Fruit fly (Drosophila melanogaster) whole organism, embryonic: Measurements from ENCODE around the gene CG8319.

Experiments
- Antp ChIP-seq: fragments of 200-800 bp; sonication (Bioruptor generic); optimal IDR thresholded peaks from 3 replicates; lab custom pipeline; 2016; ENCODE audit warnings: missing biosample characterization, missing genetic modification characterization
- Asciz ChIP-seq: fragments of 200-800 bp; sonication (Bioruptor generic); optimal IDR thresholded peaks from 2 replicates; lab custom pipeline; 2017; ENCODE audit warnings: missing biosample characterization, mild to moderate bottlenecking, missing genetic modification characterization, missing genetic modification reagents
- Atf3 ChIP-seq: fragments of 200-800 bp; sonication (Bioruptor generic); optimal IDR thresholded peaks from 3 replicates; lab custom pipeline; 2016; ENCODE audit warnings: missing biosample characterization, missing genetic modification characterization
- B-H1 ChIP-seq: fragments of 200-800 bp; sonication (Bioruptor generic); IDR thresholded peaks from 3 replicates; pipeline ENCODE4 v1.3.6; 2022; ENCODE audit warnings: missing biosample characterization, missing genetic modification characterization
- B-H2 ChIP-seq: fragments of 200-800 bp; sonication (Bioruptor generic); optimal IDR thresholded peaks from 2 replicates; lab custom pipeline; 2018; ENCODE audit warnings: missing biosample characterization, mild to moderate bottlenecking, missing genetic modification characterization
- Blimp-1 ChIP-seq: fragments of 200-800 bp; sonication (Bioruptor generic); optimal IDR thresholded peaks from 3 replicates; lab custom pipeline; 2018; ENCODE audit warnings: missing biosample characterization, missing genetic modification characterization, mild to moderate bottlenecking, moderate library complexity, missing genetic modification reagents
- Bteb2 ChIP-seq: fragments of 200-800 bp; sonication (Bioruptor generic); optimal IDR thresholded peaks from 2 replicates; lab custom pipeline; 2016; ENCODE audit warnings: missing biosample characterization, missing genetic modification characterization
- CG10147 ChIP-seq: fragments of 200-800 bp; sonication (Bioruptor generic); optimal IDR thresholded peaks from 2 replicates; lab custom pipeline; 2019; ENCODE audit warnings: missing biosample characterization, mild to moderate bottlenecking, missing genetic modification characterization, moderate library complexity
- CG10274 ChIP-seq: fragments of 200-800 bp; sonication (Bioruptor generic); optimal IDR thresholded peaks from 3 replicates; lab custom pipeline; 2017; ENCODE audit warnings: missing biosample characterization, mild to moderate bottlenecking, missing genetic modification characterization
- CG11504 ChIP-seq: fragments of 200-800 bp; sonication (Bioruptor generic); optimal IDR thresholded peaks from 3 replicates; lab custom pipeline; 2019; ENCODE audit warnings: missing biosample characterization, mild to moderate bottlenecking, missing genetic modification characterization, moderate library complexity
- CG12104 ChIP-seq: fragments of 200-800 bp; sonication (Bioruptor generic); optimal IDR thresholded peaks from 3 replicates; lab custom pipeline; 2016; ENCODE audit warnings: missing biosample characterization, missing genetic modification characterization
- CG12155 ChIP-seq: fragments of 200-800 bp; sonication (Bioruptor generic); optimal IDR thresholded peaks from 3 replicates; lab custom pipeline; 2016; ENCODE audit warnings: missing biosample characterization, missing genetic modification characterization
- CG14014 ChIP-seq: fragments of 200-800 bp; sonication (Bioruptor generic); IDR thresholded peaks from 2 replicates; pipeline ENCODE4 v1.3.6; 2022; ENCODE audit warnings: missing biosample characterization, missing genetic modification characterization
- CG15479 ChIP-seq: fragments of 200-800 bp; sonication (Bioruptor generic); optimal IDR thresholded peaks from 3 replicates; lab custom pipeline; 2019; ENCODE audit warnings: missing biosample characterization, mild to moderate bottlenecking, missing genetic modification characterization, moderate library complexity
- CG17359 ChIP-seq: fragments of 200-800 bp; sonication (Bioruptor generic); optimal IDR thresholded peaks from 3 replicates; lab custom pipeline; 2018; ENCODE audit warnings: missing biosample characterization, mild to moderate bottlenecking, missing genetic modification characterization, moderate library complexity
- CG1832 ChIP-seq: fragments of 200-800 bp; sonication (Bioruptor generic); optimal IDR thresholded peaks from 2 replicates; lab custom pipeline; 2017; ENCODE audit warnings: missing biosample characterization, mild to moderate bottlenecking, missing genetic modification characterization, inconsistent platforms
- CG2116 ChIP-seq: fragments of 200-800 bp; sonication (Bioruptor generic); optimal IDR thresholded peaks from 3 replicates; lab custom pipeline; 2018; ENCODE audit warnings: missing biosample characterization, mild to moderate bottlenecking, missing genetic modification characterization
- CG2199 ChIP-seq: fragments of 200-800 bp; sonication (Bioruptor generic); IDR thresholded peaks from 3 replicates; pipeline ENCODE4 v1.3.6; 2022; ENCODE audit warnings: missing biosample characterization, missing genetic modification characterization
- CG42726 ChIP-seq: fragments of 200-800 bp; sonication (Bioruptor generic); IDR thresholded peaks from 2 replicates; pipeline ENCODE4 v1.3.6; 2022; ENCODE audit warnings: missing biosample characterization, missing genetic modification characterization; ENCODE audit not compliant: partially characterized antibody
- CG4424 ChIP-seq: fragments of 200-800 bp; sonication (Bioruptor generic); optimal IDR thresholded peaks from 3 replicates; lab custom pipeline; 2016; ENCODE audit warnings: missing biosample characterization, missing genetic modification characterization
- CG5180 ChIP-seq: fragments of 200-800 bp; sonication (Bioruptor generic); optimal IDR thresholded peaks from 3 replicates; lab custom pipeline; 2017; ENCODE audit warnings: missing biosample characterization, missing genetic modification characterization, mild to moderate bottlenecking, moderate library complexity, missing genetic modification reagents
- CG7372 ChIP-seq: fragments of 200-800 bp; sonication (Bioruptor generic); IDR thresholded peaks from 2 replicates; pipeline ENCODE4 v1.3.6; 2022; ENCODE audit warnings: missing biosample characterization, missing genetic modification characterization
- CG7745 ChIP-seq: fragments of 200-800 bp; sonication (Bioruptor generic); optimal IDR thresholded peaks from 2 replicates; lab custom pipeline; 2018; ENCODE audit warnings: missing biosample characterization, mild to moderate bottlenecking, missing genetic modification characterization, moderate library complexity
- CG7928 ChIP-seq: fragments of 200-800 bp; sonication (Bioruptor generic); optimal IDR thresholded peaks from 2 replicates; lab custom pipeline; 2017; ENCODE audit warnings: missing biosample characterization, mild to moderate bottlenecking, missing genetic modification characterization
- CG8089 ChIP-seq: fragments of 200-800 bp; sonication (Bioruptor generic); optimal IDR thresholded peaks from 3 replicates; lab custom pipeline; 2016; ENCODE audit warnings: missing biosample characterization, missing genetic modification characterization
- HmgZ ChIP-seq: fragments of 200-800 bp; sonication (Bioruptor generic); optimal IDR thresholded peaks from 2 replicates; lab custom pipeline; 2018; ENCODE audit warnings: missing biosample characterization, mild to moderate bottlenecking, missing genetic modification characterization
- MBD-R2 ChIP-seq: fragments of 200-800 bp; sonication (Bioruptor generic); IDR thresholded peaks from 2 replicates; pipeline ENCODE4 v1.3.6; 2022; ENCODE audit warnings: missing biosample characterization, missing genetic modification characterization
- NFAT ChIP-seq: fragments of 200-800 bp; sonication (Bioruptor generic); IDR thresholded peaks from 2 replicates; pipeline ENCODE4 v1.3.6; 2022; ENCODE audit warnings: missing biosample characterization, missing genetic modification characterization
- Neu2 ChIP-seq: fragments of 200-800 bp; sonication (Bioruptor generic); optimal IDR thresholded peaks from 3 replicates; lab custom pipeline; 2016; ENCODE audit warnings: missing biosample characterization, missing genetic modification characterization, borderline replicate concordance
- TFAM ChIP-seq: fragments of 200-800 bp; sonication (Bioruptor generic); optimal IDR thresholded peaks from 2 replicates; lab custom pipeline; 2017; ENCODE audit warnings: missing biosample characterization, missing genetic modification characterization, inconsistent platforms
- amos ChIP-seq: fragments of 200-800 bp; sonication (Bioruptor generic); IDR thresholded peaks from 2 replicates; pipeline ENCODE4 v1.3.6; 2022; ENCODE audit warnings: missing biosample characterization, missing genetic modification characterization; ENCODE audit not compliant: partially characterized antibody
- ap ChIP-seq: fragments of 200-800 bp; sonication (Bioruptor generic); IDR thresholded peaks from 2 replicates; pipeline ENCODE4 v1.3.6; 2022; ENCODE audit warnings: missing biosample characterization, missing genetic modification characterization
- bsh ChIP-seq, 2 experiments: fragments of 200-800 bp; sonication (Bioruptor generic); optimal IDR thresholded peaks; 2 replicates each; lab custom pipeline; 2017 to 2018; ENCODE audit warnings: mild to moderate bottlenecking in 2 of 2, missing biosample characterization in 2 of 2, missing genetic modification characterization in 2 of 2, moderate library complexity in 1 of 2
- cas ChIP-seq: fragments of 200-800 bp; sonication (Bioruptor generic); IDR thresholded peaks from 2 replicates; pipeline ENCODE4 v1.3.6; 2022; ENCODE audit warnings: missing biosample characterization, missing genetic modification characterization
- cwo ChIP-seq: fragments of 200-800 bp; sonication (Bioruptor generic); optimal IDR thresholded peaks from 3 replicates; lab custom pipeline; 2017; ENCODE audit warnings: missing biosample characterization, missing genetic modification characterization, mild to moderate bottlenecking, moderate library complexity, missing genetic modification reagents
- dm ChIP-seq: fragments of 200-800 bp; sonication (Bioruptor generic); optimal IDR thresholded peaks from 3 replicates; lab custom pipeline; 2016; ENCODE audit warnings: missing biosample characterization, missing genetic modification characterization
- dmrt11E ChIP-seq: fragments of 200-800 bp; sonication (Bioruptor generic); optimal IDR thresholded peaks from 3 replicates; lab custom pipeline; 2018; ENCODE audit warnings: missing biosample characterization, mild to moderate bottlenecking, missing genetic modification characterization, moderate library complexity
- esg ChIP-seq: fragments of 200-800 bp; sonication (Bioruptor generic); conservative IDR thresholded peaks from 2 replicates; pipeline ENCODE4 v1.3.6; 2022; ENCODE audit warnings: missing biosample characterization, missing genetic modification characterization
- fd3F ChIP-seq: fragments of 200-800 bp; sonication (Bioruptor generic); optimal IDR thresholded peaks from 2 replicates; lab custom pipeline; 2018; ENCODE audit warnings: missing biosample characterization, mild to moderate bottlenecking, missing genetic modification characterization, moderate library complexity
- gfzf ChIP-seq: fragments of 200-800 bp; sonication (Bioruptor generic); optimal IDR thresholded peaks from 2 replicates; lab custom pipeline; 2016; ENCODE audit warnings: missing biosample characterization, mild to moderate bottlenecking, missing genetic modification characterization, moderate library complexity
- gro ChIP-seq: fragments of 200-800 bp; sonication (Bioruptor generic); optimal IDR thresholded peaks from 2 replicates; lab custom pipeline; 2016; ENCODE audit warnings: missing biosample characterization, missing genetic modification characterization
- her ChIP-seq: fragments of 200-800 bp; sonication (Bioruptor generic); optimal IDR thresholded peaks from 2 replicates; lab custom pipeline; 2016; ENCODE audit warnings: missing biosample characterization, missing genetic modification characterization
- klu ChIP-seq: fragments of 200-800 bp; sonication (Bioruptor generic); IDR thresholded peaks from 2 replicates; pipeline ENCODE4 v1.3.6; 2022; ENCODE audit warnings: missing biosample characterization, missing genetic modification characterization
- mam ChIP-seq: fragments of 200-800 bp; sonication (Bioruptor generic); optimal IDR thresholded peaks from 3 replicates; lab custom pipeline; 2016; ENCODE audit warnings: missing biosample characterization, missing genetic modification characterization
- nmo ChIP-seq: fragments of 200-800 bp; sonication (Bioruptor generic); optimal IDR thresholded peaks from 2 replicates; lab custom pipeline; 2018; ENCODE audit warnings: missing biosample characterization, mild to moderate bottlenecking, missing genetic modification characterization, moderate library complexity
- slbo ChIP-seq: fragments of 200-800 bp; sonication (Bioruptor generic); IDR thresholded peaks from 2 replicates; pipeline ENCODE4 v1.3.6; 2022; ENCODE audit warnings: missing biosample characterization, missing genetic modification characterization
- sug ChIP-seq: fragments of 200-800 bp; optimal IDR thresholded peaks from 2 replicates; lab custom pipeline; 2019; ENCODE audit warnings: missing biosample characterization, mild to moderate bottlenecking, missing genetic modification characterization, moderate library complexity
- toy ChIP-seq: fragments of 200-800 bp; sonication (Bioruptor generic); IDR thresholded peaks from 2 replicates; pipeline ENCODE4 v1.3.6; 2022; ENCODE audit warnings: missing biosample characterization, missing genetic modification characterization
- ttk ChIP-seq: fragments of 200-800 bp; sonication (Bioruptor generic); IDR thresholded peaks from 2 replicates; pipeline ENCODE4 v2.1.2; 2022; ENCODE audit warnings: missing biosample characterization, missing genetic modification characterization
- zen ChIP-seq: fragments of 200-800 bp; sonication (Bioruptor generic); optimal IDR thresholded peaks from 3 replicates; lab custom pipeline; 2018; ENCODE audit warnings: missing biosample characterization, mild to moderate bottlenecking, missing genetic modification characterization, moderate library complexity

The CG8319 gene

dm6 chr3R:9613124-9613523 lies 14.0 kb upstream of the CG8319 start (continued):
- TF ChIP-seq TFAM (no peak), ap (GFP tag; lab: Robert Waterston, UW) (peak; percentile 46; the same call in 1 of the 2 replicates), zen (tag; lab: Kevin White, UChicago) (no peak), sug (tag; lab: Kevin White, UChicago) (no peak), CG7372 (GFP tag; lab: Robert Waterston, UW) (no peak), CG10274 (GFP tag; lab: Kevin White, UChicago) (peak; percentile 14), ttk (peak; percentile 59), MBD-R2 (peak; percentile 33; the same call in 1 of the 2 replicates), CG10147 (GFP tag; lab: Kevin White, UChicago) (peak; percentile 65), NFAT (GFP tag; lab: Robert Waterston, UW) (no peak), fd3F (GFP tag; lab: Kevin White, UChicago) (peak; percentile 40), Blimp-1 (peak; percentile 57), B-H2 (no peak), toy (GFP tag; lab: Robert Waterston, UW) (no peak), CG4424 (peak; percentile 62), CG17359 (tag; lab: Kevin White, UChicago) (peak; percentile 71), CG8089 (peak; percentile 36), Antp (GFP tag; lab: Kevin White, UChicago) (peak; percentile 58), dmrt11E (peak; percentile 5), B-H1 (GFP tag; lab: Robert Waterston, UW) (peak; percentile 52; the same call in 2 of the 3 replicates), nmo (GFP tag; lab: Kevin White, UChicago) (peak; percentile 38), CG7928 (GFP tag; lab: Kevin White, UChicago) (peak; percentile 12), CG7745 (tag; lab: Kevin White, UChicago) (no peak), her (GFP tag; lab: Kevin White, UChicago) (peak; percentile 12), amos (GFP tag; lab: Robert Waterston, UW) (no peak), cwo (peak; percentile 60), dm (GFP tag; lab: Kevin White, UChicago) (no peak), Bteb2 (GFP tag; lab: Kevin White, UChicago) (peak; percentile 40), klu (0 out of 2 replicates have a peak, but pooled peaks have one; percentile 33), cas (GFP tag; lab: Robert Waterston, UW) (no peak), esg (GFP tag; lab: Robert Waterston, UW) (peak; percentile 57), CG42726 (GFP tag; lab: Robert Waterston, UW) (no peak), CG12104 (no peak), CG12155 (GFP tag; lab: Kevin White, UChicago) (peak; percentile 22), Asciz (GFP tag; lab: Kevin White, UChicago) (peak; percentile 52), Neu2 (GFP tag; lab: Kevin White, UChicago) (no peak), CG1832 (GFP tag; lab: Kevin White, UChicago) (no peak), CG2116 (no peak), CG11504 (tag; lab: Kevin White, UChicago) (peak; percentile 83), Atf3 (GFP tag; lab: Kevin White, UChicago) (peak; percentile 21), bsh (GFP tag; optimal IDR thresholded peaks at IDR 0.05; lab: Kevin White, UChicago) (peak; percentile 6 to 57), CG5180 (peak; percentile 36), mam (GFP tag; lab: Kevin White, UChicago) (peak; percentile 67), CG14014 (GFP tag; lab: Robert Waterston, UW) (peak; percentile 67; the same call in 1 of the 2 replicates), HmgZ (peak; percentile 18), CG2199 (no peak), gro (peak; percentile 16), slbo (GFP tag; lab: Robert Waterston, UW) (peak; percentile 63; the same call in 1 of the 2 replicates), CG15479 (GFP tag; lab: Kevin White, UChicago) (no peak), gfzf (GFP tag; lab: Kevin White, UChicago) (no peak)
